Worm (Caenorhabditis elegans) whole organism, young adult: ENCODE measurements around the gene B0035.3.

ENCODE experiments used
- ZK185.1 ChIP-seq: sonication (generic microtip); optimal IDR thresholded peaks from 2 replicates; lab custom pipeline; 2016; ENCODE audit warnings: mild to moderate bottlenecking, missing genetic modification characterization, missing compliant biosample characterization; ENCODE audit not compliant: poor library complexity, severe bottlenecking
- efl-1 ChIP-seq: fragments of 150-350 bp; optimal IDR thresholded peaks from 2 replicates; lab custom pipeline; 2014; ENCODE audit warnings: missing biosample characterization, missing genetic modification reagents, missing genetic modification characterization
- hlh-26 ChIP-seq: fragments of 200-800 bp; sonication (Bioruptor generic); conservative IDR thresholded peaks from 2 replicates; pipeline ENCODE4 v1.3.6; 2022; ENCODE audit warnings: missing genetic modification reagents, missing genetic modification characterization, missing compliant biosample characterization
- mes-4 ChIP-seq: sonication (generic microtip); optimal IDR thresholded peaks from 2 replicates; lab custom pipeline; 2016; ENCODE audit warnings: missing genotype, missing genetic modification characterization, missing compliant biosample characterization
- sdz-38 ChIP-seq: sonication (generic microtip); optimal IDR thresholded peaks from 2 replicates; lab custom pipeline; 2016; ENCODE audit warnings: missing genotype, missing genetic modification characterization, missing compliant biosample characterization
- unc-62 ChIP-seq: fragments of 150-350 bp; optimal IDR thresholded peaks from 2 replicates; lab custom pipeline; 2014; ENCODE audit warnings: missing biosample characterization, missing genetic modification reagents, missing genetic modification characterization

- no peak for TF ChIP-seq efl-1
- no peak for TF ChIP-seq unc-62 (GFP tag; lab: Kevin White, UChicago)
- no peak for TF ChIP-seq ZK185.1 (tag; lab: Kevin White, UChicago)
- peak; percentile 26 for TF ChIP-seq mes-4 (tag; lab: Kevin White, UChicago)
- no peak for TF ChIP-seq hlh-26 (GFP tag; lab: Robert Waterston, UW)
- TF ChIP-seq sdz-38 (tag; lab: Kevin White, UChicago) = no peak
Measured at ce11 chrIV:11323666-11324065, 8.9 kb upstream of the B0035.3 start.
